Worm (Caenorhabditis elegans) whole organism, L1 larva: ENCODE measurements around the gene D2007.2.
A peak's percentile ranks its signal among the peaks of the same experiment; 100 is the strongest.

Experiments used
- F16B12.6 ChIP-seq: fragments of 150-350 bp; optimal IDR thresholded peaks from 2 replicates; lab custom pipeline; 2014; ENCODE audit warnings: missing biosample characterization, missing genetic modification characterization
- alr-1 ChIP-seq: fragments of 200-800 bp; sonication (Bioruptor generic); optimal IDR thresholded peaks from 2 replicates; lab custom pipeline; 2018; ENCODE audit warnings: borderline replicate concordance, mild to moderate bottlenecking, missing genetic modification characterization, missing compliant biosample characterization
- aly-2 ChIP-seq: fragments of 150-350 bp; optimal IDR thresholded peaks from 2 replicates; lab custom pipeline; 2014; ENCODE audit warnings: missing biosample characterization, missing genetic modification characterization
- blmp-1 ChIP-seq: fragments of 150-350 bp; optimal IDR thresholded peaks from 2 replicates; lab custom pipeline; 2014; ENCODE audit warnings: missing biosample characterization, missing genetic modification characterization
- ceh-90 ChIP-seq: sonication (generic microtip); optimal IDR thresholded peaks from 2 replicates; lab custom pipeline; 2016; ENCODE audit warnings: missing genetic modification characterization, missing compliant biosample characterization
- dpl-1 ChIP-seq, 3 experiments: fragments of 150-350 bp in 2 of 3; sonication (generic microtip) in 1 of 3; optimal IDR thresholded peaks; 2 replicates each; lab custom pipeline; 2014 to 2017; ENCODE audit warnings: missing biosample characterization in 3 of 3, missing genetic modification characterization in 3 of 3, missing genetic modification reagents in 3 of 3
- dsc-1 ChIP-seq: sonication (generic microtip); optimal IDR thresholded peaks from 2 replicates; lab custom pipeline; 2016; ENCODE audit warnings: mild to moderate bottlenecking, missing genetic modification characterization, missing compliant biosample characterization
- efl-1 ChIP-seq, 4 experiments: fragments of 150-350 bp; optimal IDR thresholded peaks in 3 of 4; peaks in 1 of 4; 1 replicate in 1 of 4; 2 replicates in 3 of 4; lab custom pipeline; 2014; ENCODE audit warnings: missing biosample characterization in 2 of 4, missing genetic modification characterization in 2 of 4, missing genetic modification reagents in 2 of 4
- efl-3 ChIP-seq: fragments of 200-800 bp; sonication (Bioruptor generic); optimal IDR thresholded peaks from 2 replicates; lab custom pipeline; 2018; ENCODE audit warnings: mild to moderate bottlenecking, missing genetic modification characterization, missing compliant biosample characterization
- egl-13 ChIP-seq: sonication (generic microtip); optimal IDR thresholded peaks from 2 replicates; lab custom pipeline; 2016; ENCODE audit warnings: missing genotype, missing genetic modification reagents, missing genetic modification characterization, missing compliant biosample characterization
- egl-27 ChIP-seq, 2 experiments: fragments of 150-350 bp in 1 of 2; sonication (generic microtip); optimal IDR thresholded peaks; 3 replicates each; lab custom pipeline; 2017 to 2018; ENCODE audit warnings: missing biosample characterization in 2 of 2, missing genetic modification characterization in 2 of 2, missing genetic modification reagents in 2 of 2
- fkh-8 ChIP-seq: sonication (generic microtip); optimal IDR thresholded peaks from 2 replicates; lab custom pipeline; 2016; ENCODE audit warnings: mild to moderate bottlenecking, missing genetic modification characterization, missing compliant biosample characterization
- grh-1 ChIP-seq: fragments of 200-800 bp; sonication (Bioruptor generic); IDR thresholded peaks from 2 replicates; pipeline ENCODE4 v1.3.6; 2022; ENCODE audit warnings: missing genetic modification reagents, missing genetic modification characterization, missing compliant biosample characterization
- lin-14 ChIP-seq: fragments of 200-800 bp; sonication (Bioruptor generic); optimal IDR thresholded peaks from 2 replicates; lab custom pipeline; 2018; ENCODE audit warnings: mild to moderate bottlenecking, missing genetic modification characterization, moderate library complexity, missing compliant biosample characterization
- lin-35 ChIP-seq, 2 experiments: fragments of 150-350 bp; optimal IDR thresholded peaks; 2 replicates each; lab custom pipeline; 2014; ENCODE audit warnings: missing biosample characterization in 2 of 2, missing genetic modification characterization in 2 of 2, missing genetic modification reagents in 2 of 2
- lin-39 ChIP-seq: fragments of 150-350 bp; optimal IDR thresholded peaks from 2 replicates; lab custom pipeline; 2014; ENCODE audit warnings: missing biosample characterization, missing genetic modification reagents, missing genetic modification characterization
- lir-3 ChIP-seq: sonication (generic microtip); optimal IDR thresholded peaks from 2 replicates; lab custom pipeline; 2016; ENCODE audit warnings: mild to moderate bottlenecking, missing genetic modification characterization, moderate library complexity, missing compliant biosample characterization; ENCODE audit not compliant: poor library complexity
- mdl-1 ChIP-seq, 2 experiments: fragments of 150-350 bp; optimal IDR thresholded peaks; 2 replicates each; lab custom pipeline; 2014 to 2017; ENCODE audit warnings: missing biosample characterization in 2 of 2, missing genetic modification characterization in 2 of 2, inconsistent platforms in 1 of 2
- mef-2 ChIP-seq: fragments of 150-350 bp; optimal IDR thresholded peaks from 2 replicates; lab custom pipeline; 2014; ENCODE audit warnings: missing biosample characterization, missing genetic modification characterization
- mep-1 ChIP-seq: fragments of 150-350 bp; optimal IDR thresholded peaks from 2 replicates; lab custom pipeline; 2014; ENCODE audit warnings: missing biosample characterization, missing genetic modification characterization
- nhr-11 ChIP-seq: fragments of 150-350 bp; optimal IDR thresholded peaks from 2 replicates; lab custom pipeline; 2014; ENCODE audit warnings: missing biosample characterization, missing genetic modification characterization
- nhr-19 ChIP-seq: fragments of 200-800 bp; sonication (Bioruptor generic); conservative IDR thresholded peaks from 2 replicates; pipeline ENCODE4 v1.3.6; 2022; ENCODE audit warnings: missing genetic modification characterization, missing compliant biosample characterization
- nhr-237 ChIP-seq: fragments of 150-350 bp; optimal IDR thresholded peaks from 2 replicates; lab custom pipeline; 2014; ENCODE audit warnings: missing biosample characterization, missing genetic modification characterization
- nhr-28 ChIP-seq: fragments of 150-350 bp; optimal IDR thresholded peaks from 2 replicates; lab custom pipeline; 2014; ENCODE audit warnings: missing biosample characterization, missing genetic modification characterization
- nhr-47 ChIP-seq: sonication (generic microtip); optimal IDR thresholded peaks from 2 replicates; lab custom pipeline; 2016; ENCODE audit warnings: mild to moderate bottlenecking, missing genetic modification characterization, moderate library complexity, missing compliant biosample characterization
- nhr-71 ChIP-seq: sonication (generic microtip); optimal IDR thresholded peaks from 2 replicates; lab custom pipeline; 2016; ENCODE audit warnings: mild to moderate bottlenecking, missing genetic modification characterization, moderate library complexity, missing compliant biosample characterization
- nhr-84 ChIP-seq: sonication (generic microtip); optimal IDR thresholded peaks from 2 replicates; lab custom pipeline; 2017; ENCODE audit warnings: missing biosample characterization, missing genetic modification characterization
- nhr-90 ChIP-seq: sonication (generic microtip); optimal IDR thresholded peaks from 2 replicates; lab custom pipeline; 2016; ENCODE audit warnings: mild to moderate bottlenecking, missing genetic modification characterization, missing compliant biosample characterization; ENCODE audit not compliant: poor library complexity
- pag-3 ChIP-seq: sonication (generic microtip); optimal IDR thresholded peaks from 2 replicates; lab custom pipeline; 2017; ENCODE audit warnings: missing genetic modification characterization, mild to moderate bottlenecking, missing compliant biosample characterization, antibody characterized with exemption, borderline replicate concordance; ENCODE audit not compliant: insufficient read depth
- rnt-1 ChIP-seq: sonication (generic microtip); optimal IDR thresholded peaks from 2 replicates; lab custom pipeline; 2016; ENCODE audit warnings: mild to moderate bottlenecking, missing genetic modification characterization, moderate library complexity, missing compliant biosample characterization
- snu-23 ChIP-seq: sonication (generic microtip); optimal IDR thresholded peaks from 2 replicates; lab custom pipeline; 2016; ENCODE audit warnings: missing genetic modification characterization, missing compliant biosample characterization
- sox-4 ChIP-seq: sonication (generic microtip); optimal IDR thresholded peaks from 2 replicates; lab custom pipeline; 2016; ENCODE audit warnings: missing genetic modification characterization, missing compliant biosample characterization
- sup-37 ChIP-seq: fragments of 200-800 bp; sonication (Bioruptor generic); optimal IDR thresholded peaks from 2 replicates; lab custom pipeline; 2018; ENCODE audit warnings: mild to moderate bottlenecking, missing genetic modification characterization, missing compliant biosample characterization
- swsn-7 ChIP-seq: sonication (generic microtip); optimal IDR thresholded peaks from 2 replicates; lab custom pipeline; 2016; ENCODE audit warnings: missing genetic modification characterization, missing compliant biosample characterization
- tbx-2 ChIP-seq: sonication (generic microtip); optimal IDR thresholded peaks from 2 replicates; lab custom pipeline; 2016; ENCODE audit warnings: missing genetic modification characterization, missing compliant biosample characterization
- unc-30 ChIP-seq: sonication (generic microtip); optimal IDR thresholded peaks from 2 replicates; lab custom pipeline; 2017; ENCODE audit warnings: missing biosample characterization, missing genetic modification characterization
- vab-15 ChIP-seq: sonication (generic microtip); optimal IDR thresholded peaks from 2 replicates; lab custom pipeline; 2017; ENCODE audit warnings: missing genotype, mild to moderate bottlenecking, missing genetic modification characterization, missing compliant biosample characterization
- ztf-11 ChIP-seq, 2 experiments: sonication (generic microtip); optimal IDR thresholded peaks; 2 replicates each; lab custom pipeline; 2016 to 2017; ENCODE audit warnings: missing genetic modification characterization in 2 of 2, missing biosample characterization in 1 of 2, missing compliant biosample characterization in 1 of 2

Gene D2007.2

DNA sequence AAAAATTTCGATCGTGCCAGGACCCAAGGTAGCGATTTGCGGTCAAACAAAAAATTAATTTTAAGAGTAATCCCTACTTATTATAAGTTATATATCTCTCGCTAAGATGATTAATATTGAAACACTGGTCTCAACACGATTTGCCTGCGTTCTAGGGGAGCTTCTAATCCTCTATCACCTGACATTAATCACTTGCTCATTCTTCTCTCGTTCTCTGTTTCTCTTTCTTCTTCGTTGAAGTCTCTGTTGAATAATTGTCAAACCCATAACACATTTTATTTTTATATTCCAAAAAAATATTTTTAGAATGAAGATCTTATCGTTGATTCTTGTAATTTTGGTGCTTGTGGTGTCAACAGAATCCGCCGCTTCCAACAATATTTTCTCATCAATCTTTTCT, 6.4 kb downstream of the D2007.2 start, which contains the start of gene D2007.1 (continued):
- TF ChIP-seq lir-3 (tag; lab: Kevin White, UChicago), result peak; percentile 11
- peak; percentile 78 for TF ChIP-seq dsc-1 (tag; lab: Kevin White, UChicago)
- no peak for TF ChIP-seq ceh-90 (tag; lab: Kevin White, UChicago)
- no peak for TF ChIP-seq F16B12.6 (tag; lab: Kevin White, UChicago)
- no peak for TF ChIP-seq nhr-28 (tag; lab: Kevin White, UChicago)
- TF ChIP-seq sox-4, result no peak
- TF ChIP-seq sup-37 (GFP tag; lab: Kevin White, UChicago), result no peak
- TF ChIP-seq lin-39 (tag; lab: Kevin White, UChicago), result no peak
- TF ChIP-seq, all 84 proteins: peak for 4

DNA sequence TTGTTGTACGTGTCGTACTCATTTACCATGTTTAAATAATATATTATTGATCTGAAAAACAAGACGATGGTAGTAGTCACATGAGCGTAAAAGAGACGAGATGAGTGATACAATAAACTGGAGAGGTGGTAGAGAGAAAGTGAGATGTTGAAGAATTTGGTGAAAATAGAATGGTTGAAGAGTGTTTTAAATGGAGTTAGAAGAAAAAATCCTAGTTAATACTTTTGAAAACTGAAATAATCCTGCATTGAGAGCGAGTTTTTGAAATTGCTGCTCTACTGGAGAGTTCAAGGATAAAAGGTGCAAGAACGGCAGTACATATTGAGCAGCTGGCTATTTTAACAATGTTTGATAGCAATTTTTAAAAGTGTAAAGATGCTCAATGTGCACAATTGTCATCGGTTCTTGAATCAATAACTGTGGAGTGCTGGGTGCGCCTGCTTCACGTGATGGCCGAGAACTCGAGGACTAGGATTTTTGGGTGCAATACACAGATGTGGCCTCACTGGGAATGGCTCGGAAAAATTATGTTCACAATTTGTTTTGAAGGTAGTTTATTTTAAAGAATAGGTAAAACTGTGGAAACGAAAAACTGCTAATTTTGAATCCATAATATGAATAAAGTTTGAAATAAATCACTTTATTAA, 9.5 kb downstream of the D2007.2 start, which contains the start of gene atg-13:
Gene atg-13 (minus strand): TSS at position 51 of the 647 bp plus-strand sequence.
- no peak for TF ChIP-seq efl-3 (GFP tag; lab: Kevin White, UChicago)
- TF ChIP-seq vab-15 (tag; lab: Kevin White, UChicago), result no peak
- TF ChIP-seq tbx-2 (tag; lab: Kevin White, UChicago), result no peak
- TF ChIP-seq nhr-28 (tag; lab: Kevin White, UChicago), result no peak
- TF ChIP-seq nhr-237 (tag; lab: Kevin White, UChicago), result no peak
- peak; percentile 48 for TF ChIP-seq mep-1 (tag; lab: Kevin White, UChicago)
- no peak for TF ChIP-seq nhr-84 (tag; lab: Kevin White, UChicago)
- TF ChIP-seq ceh-90 (tag; lab: Kevin White, UChicago), result no peak
- TF ChIP-seq blmp-1 (tag; lab: Kevin White, UChicago), result peak; percentile 23
- TF ChIP-seq sox-4, result no peak
- no peak for TF ChIP-seq grh-1 (GFP tag; lab: Robert Waterston, UW)
- TF ChIP-seq nhr-47, result no peak
- TF ChIP-seq nhr-71 (tag; lab: Kevin White, UChicago), result peak; percentile 56
- TF ChIP-seq dpl-1 (GFP tag; optimal IDR thresholded peaks at IDR 0.05; lab: Kevin White, UChicago), result peak in 1 of 3 experiments; percentile 15
- TF ChIP-seq alr-1 (tag; lab: Kevin White, UChicago), result no peak
- no peak for TF ChIP-seq nhr-90
- peak in 1 of 2 experiments; percentile 18 for TF ChIP-seq lin-35 (GFP tag; optimal IDR thresholded peaks at IDR 0.05; lab: Kevin White, UChicago)
- TF ChIP-seq swsn-7 (tag; lab: Kevin White, UChicago), result no peak
- peak in 1 of 2 experiments; percentile 51 for TF ChIP-seq mdl-1 (tag; optimal IDR thresholded peaks at IDR 0.05; lab: Kevin White, UChicago)
- TF ChIP-seq snu-23 (GFP tag; lab: Kevin White, UChicago), result peak; percentile 17
- no peak for TF ChIP-seq aly-2
- TF ChIP-seq egl-27 (tag; optimal IDR thresholded peaks at IDR 0.05; lab: Kevin White, UChicago), result no peak
- no peak for TF ChIP-seq lir-3 (tag; lab: Kevin White, UChicago)
- no peak for TF ChIP-seq egl-13
- TF ChIP-seq pag-3 (tag; lab: Kevin White, UChicago), result no peak
- TF ChIP-seq nhr-11 (tag; lab: Kevin White, UChicago), result no peak
- no peak for TF ChIP-seq mef-2
- no peak for TF ChIP-seq unc-30 (tag; lab: Kevin White, UChicago)
- TF ChIP-seq rnt-1, result peak; percentile 2
- TF ChIP-seq dsc-1 (tag; lab: Kevin White, UChicago), result no peak
- 0 out of 2 replicates have a peak, but pooled peaks have one; percentile 7 for TF ChIP-seq nhr-19 (GFP tag; lab: Robert Waterston, UW)
- peak in 1 of 2 experiments; percentile 8 for TF ChIP-seq efl-1 (optimal IDR thresholded peaks at IDR 0.05; lab: Kevin White, UChicago)
- peak; percentile 6 to 73 for TF ChIP-seq efl-1 (GFP tag; optimal IDR thresholded peaks at IDR 0.05 in 1 of 2; lab: Kevin White, UChicago)
- no peak for TF ChIP-seq fkh-8 (tag; lab: Kevin White, UChicago)
- TF ChIP-seq ztf-11 (tag; optimal IDR thresholded peaks at IDR 0.05; lab: Kevin White, UChicago), result no peak
- peak; percentile 44 for TF ChIP-seq lin-14 (GFP tag; lab: Kevin White, UChicago)
- TF ChIP-seq, all 84 proteins: peak for 11
